Fruit fly (Drosophila melanogaster) whole organism, adult: ENCODE data around the gene Rh7.

Experiments
- CG11617 ChIP-seq: fragments of 200-800 bp; sonication (Bioruptor generic); optimal IDR thresholded peaks from 2 replicates; lab custom pipeline; 2017; ENCODE audit warnings: mild to moderate bottlenecking, missing biosample characterization, missing genetic modification reagents, missing genetic modification characterization
- CG14711 ChIP-seq: fragments of 200-800 bp; sonication (Bioruptor generic); optimal IDR thresholded peaks from 2 replicates; lab custom pipeline; 2018; ENCODE audit warnings: missing biosample characterization, mild to moderate bottlenecking, missing genetic modification characterization, moderate library complexity
- CG1620 ChIP-seq: fragments of 200-800 bp; sonication (Bioruptor generic); optimal IDR thresholded peaks from 2 replicates; lab custom pipeline; 2016; ENCODE audit warnings: missing biosample characterization, missing genetic modification characterization
- CG5204 ChIP-seq: fragments of 200-800 bp; sonication (Bioruptor generic); optimal IDR thresholded peaks from 2 replicates; lab custom pipeline; 2016; ENCODE audit warnings: missing biosample characterization, missing genetic modification characterization
- CG7045 ChIP-seq: fragments of 200-800 bp; sonication (Bioruptor generic); optimal IDR thresholded peaks from 2 replicates; lab custom pipeline; 2017; ENCODE audit warnings: missing biosample characterization, mild to moderate bottlenecking, missing genetic modification characterization
- Clk ChIP-seq: fragments of 200-800 bp; sonication (Bioruptor generic); optimal IDR thresholded peaks from 2 replicates; lab custom pipeline; 2017; ENCODE audit warnings: missing biosample characterization, missing genetic modification characterization
- Crg-1 ChIP-seq: fragments of 200-800 bp; sonication (Bioruptor generic); optimal IDR thresholded peaks from 2 replicates; lab custom pipeline; 2016; ENCODE audit warnings: missing biosample characterization, missing genetic modification characterization
- Hr96 ChIP-seq: fragments of 200-800 bp; sonication (Bioruptor generic); optimal IDR thresholded peaks from 2 replicates; lab custom pipeline; 2016; ENCODE audit warnings: missing biosample characterization, missing genetic modification characterization
- cic ChIP-seq: fragments of 200-800 bp; sonication (Bioruptor generic); optimal IDR thresholded peaks from 2 replicates; lab custom pipeline; 2017; ENCODE audit warnings: missing biosample characterization, mild to moderate bottlenecking, missing genetic modification characterization, moderate library complexity
- kay ChIP-seq: fragments of 200-800 bp; sonication (Bioruptor generic); peaks from one replicate; lab custom pipeline; 2016; ENCODE audit warnings: missing biosample characterization, missing genetic modification characterization, borderline replicate concordance
- ovo ChIP-seq: fragments of 200-800 bp; sonication (Bioruptor generic); optimal IDR thresholded peaks from 2 replicates; lab custom pipeline; 2016; ENCODE audit warnings: missing biosample characterization, missing genetic modification characterization
- tj ChIP-seq: fragments of 200-800 bp; sonication (Bioruptor generic); optimal IDR thresholded peaks from 3 replicates; lab custom pipeline; 2017; ENCODE audit warnings: missing biosample characterization, mild to moderate bottlenecking, missing genetic modification characterization, moderate library complexity
- toe ChIP-seq: fragments of 200-800 bp; sonication (Bioruptor generic); optimal IDR thresholded peaks from 2 replicates; lab custom pipeline; 2016; ENCODE audit warnings: missing biosample characterization, missing genetic modification characterization

DNA sequence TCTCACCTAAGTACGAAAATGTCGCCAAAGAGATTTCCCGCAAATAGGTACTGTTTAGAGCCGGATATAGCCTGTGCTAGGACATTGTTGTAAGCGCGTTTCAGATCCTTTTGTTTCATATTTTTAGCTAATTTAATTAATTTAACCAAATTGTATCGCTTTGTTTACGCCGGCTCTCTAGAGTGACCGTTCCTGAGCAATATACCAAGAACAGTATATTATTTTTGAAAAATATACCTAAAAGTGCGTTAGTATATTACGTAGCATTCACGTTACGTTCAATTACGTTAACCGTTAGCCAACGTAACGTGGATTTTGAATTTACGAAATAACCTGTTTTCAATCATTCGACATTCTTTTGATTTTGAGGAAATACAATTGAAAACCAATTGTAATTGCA is 18.2 kb upstream of the Rh7 start, which contains the start of gene thoc6:
- no peak for TF ChIP-seq ovo
- no peak for TF ChIP-seq Hr96 (GFP tag; lab: Kevin White, UChicago)
- TF ChIP-seq kay (GFP tag; lab: Kevin White, UChicago) = peak; percentile 62
- no peak for TF ChIP-seq CG14711 (tag; lab: Kevin White, UChicago)
- TF ChIP-seq toe = no peak
- no peak for TF ChIP-seq CG1620 (GFP tag; lab: Kevin White, UChicago)
- TF ChIP-seq CG7045 (GFP tag; lab: Kevin White, UChicago) = no peak
- TF ChIP-seq CG11617 (GFP tag; lab: Kevin White, UChicago) = no peak
- TF ChIP-seq tj (GFP tag; lab: Kevin White, UChicago) = no peak
- TF ChIP-seq CG5204 (GFP tag; lab: Kevin White, UChicago) = no peak
- TF ChIP-seq Crg-1 (GFP tag; lab: Kevin White, UChicago) = no peak
- no peak for TF ChIP-seq Clk (GFP tag; lab: Kevin White, UChicago)
- no peak for TF ChIP-seq cic
